Worm (Caenorhabditis elegans) whole organism, L4 larva: ENCODE data around the gene air-1.

Experiments used
- D1046.2 ChIP-seq: fragments of 200-800 bp; sonication (Bioruptor generic); IDR thresholded peaks from 2 replicates; pipeline ENCODE4 v1.3.6; 2022; ENCODE audit warnings: missing genetic modification characterization, missing compliant biosample characterization
- T26A8.4 ChIP-seq: fragments of 200-800 bp; sonication (Bioruptor generic); IDR thresholded peaks from 2 replicates; pipeline ENCODE4 v1.3.6; 2022; ENCODE audit warnings: missing genetic modification characterization, missing compliant biosample characterization
- Y105C5A.15 ChIP-seq: fragments of 200-800 bp; sonication (Bioruptor generic); IDR thresholded peaks from 2 replicates; pipeline ENCODE4 v1.3.6; 2022; ENCODE audit warnings: missing genetic modification characterization, missing compliant biosample characterization
- aha-1 ChIP-seq: fragments of 150-350 bp; peaks from one replicate; lab custom pipeline; 2014; ENCODE audit warnings: missing biosample characterization, missing genetic modification characterization
- ceh-20 ChIP-seq: fragments of 200-800 bp; sonication (Bioruptor generic); IDR thresholded peaks from 2 replicates; pipeline ENCODE4 v1.3.6; 2022; ENCODE audit warnings: missing genetic modification reagents, missing genetic modification characterization, missing compliant biosample characterization
- ceh-44 ChIP-seq: fragments of 200-800 bp; sonication (Bioruptor generic); IDR thresholded peaks from 2 replicates; pipeline ENCODE4 v1.3.6; 2022; ENCODE audit warnings: missing genetic modification reagents, missing genetic modification characterization, missing compliant biosample characterization
- ceh-82 ChIP-seq: sonication (generic microtip); optimal IDR thresholded peaks from 2 replicates; lab custom pipeline; 2017; ENCODE audit warnings: missing biosample characterization, missing genetic modification characterization
- ctbp-1 ChIP-seq: fragments of 200-800 bp; sonication (Bioruptor generic); IDR thresholded peaks from 2 replicates; pipeline ENCODE4 v1.3.6; 2022; ENCODE audit warnings: missing genetic modification reagents, missing genetic modification characterization, missing compliant biosample characterization
- daf-16 ChIP-seq, 3 experiments: sonication (generic microtip); optimal IDR thresholded peaks; 2 replicates each; lab custom pipeline; 2016 to 2017; ENCODE audit warnings: missing genetic modification characterization in 3 of 3, missing genetic modification reagents in 3 of 3, mild to moderate bottlenecking in 2 of 3, missing compliant biosample characterization in 2 of 3, missing biosample characterization in 1 of 3, moderate library complexity in 1 of 3
- daf-19 ChIP-seq: fragments of 200-800 bp; sonication (Bioruptor generic); conservative IDR thresholded peaks from 2 replicates; pipeline ENCODE4 v1.3.6; 2022; ENCODE audit warnings: missing genetic modification characterization, missing compliant biosample characterization
- dmd-6 ChIP-seq: fragments of 200-800 bp; sonication (Bioruptor generic); IDR thresholded peaks from 2 replicates; pipeline ENCODE4 v1.3.6; 2022; ENCODE audit warnings: missing genetic modification reagents, missing genetic modification characterization, missing compliant biosample characterization
- dve-1 ChIP-seq: sonication (generic microtip); optimal IDR thresholded peaks from 2 replicates; lab custom pipeline; 2017; ENCODE audit warnings: antibody characterized with exemption, mild to moderate bottlenecking, missing genetic modification characterization, missing compliant biosample characterization; ENCODE audit not compliant: insufficient read depth
- gei-8 ChIP-seq: fragments of 200-800 bp; sonication (Bioruptor generic); optimal IDR thresholded peaks from 2 replicates; lab custom pipeline; 2018; ENCODE audit warnings: mild to moderate bottlenecking, missing genetic modification characterization, missing compliant biosample characterization
- hlh-11 ChIP-seq: fragments of 200-800 bp; sonication (Bioruptor generic); optimal IDR thresholded peaks from 2 replicates; lab custom pipeline; 2018; ENCODE audit warnings: mild to moderate bottlenecking, missing genetic modification characterization, missing compliant biosample characterization
- hlh-30 ChIP-seq: sonication (generic microtip); optimal IDR thresholded peaks from 2 replicates; lab custom pipeline; 2017; ENCODE audit warnings: antibody characterized with exemption, mild to moderate bottlenecking, missing genetic modification characterization, missing compliant biosample characterization; ENCODE audit not compliant: insufficient read depth
- hmg-1.1 ChIP-seq: fragments of 200-800 bp; sonication (Bioruptor generic); IDR thresholded peaks from 2 replicates; pipeline ENCODE4 v1.3.6; 2022; ENCODE audit warnings: missing genetic modification reagents, missing genetic modification characterization, missing compliant biosample characterization
- lin-13 ChIP-seq: fragments of 150-350 bp; optimal IDR thresholded peaks from 2 replicates; lab custom pipeline; 2014; ENCODE audit warnings: missing biosample characterization, missing genetic modification reagents, missing genetic modification characterization
- lin-15B ChIP-seq: fragments of 150-350 bp; sonication (generic microtip); optimal IDR thresholded peaks from 3 replicates; lab custom pipeline; 2014; ENCODE audit warnings: missing biosample characterization, missing genetic modification characterization
- lin-38 ChIP-seq: fragments of 200-800 bp; sonication (Bioruptor generic); IDR thresholded peaks from 2 replicates; pipeline ENCODE4 v1.3.6; 2022; ENCODE audit warnings: missing genetic modification reagents, missing genetic modification characterization, missing compliant biosample characterization
- lsy-2 ChIP-seq, 2 experiments: fragments of 150-350 bp in 1 of 2; sonication (generic microtip) in 1 of 2; optimal IDR thresholded peaks; 2 replicates each; lab custom pipeline; 2014 to 2017; ENCODE audit warnings: missing biosample characterization in 2 of 2, missing genetic modification characterization in 2 of 2
- madf-9 ChIP-seq: fragments of 200-800 bp; sonication (Bioruptor generic); conservative IDR thresholded peaks from 2 replicates; pipeline ENCODE4 v1.3.6; 2022; ENCODE audit warnings: missing genetic modification reagents, missing genetic modification characterization, missing compliant biosample characterization
- mxl-3 ChIP-seq: fragments of 200-800 bp; sonication (Bioruptor generic); optimal IDR thresholded peaks from 2 replicates; lab custom pipeline; 2018; ENCODE audit warnings: mild to moderate bottlenecking, missing genetic modification characterization, missing compliant biosample characterization
- nhr-28 ChIP-seq: fragments of 150-350 bp; optimal IDR thresholded peaks from 2 replicates; lab custom pipeline; 2014; ENCODE audit warnings: missing biosample characterization, missing genetic modification characterization
- nhr-41 ChIP-seq: fragments of 200-800 bp; sonication (Bioruptor generic); IDR thresholded peaks from 2 replicates; pipeline ENCODE4 v1.3.6; 2022; ENCODE audit warnings: missing genetic modification reagents, missing genetic modification characterization, missing compliant biosample characterization
- nhr-48 ChIP-seq: sonication (generic microtip); optimal IDR thresholded peaks from 2 replicates; lab custom pipeline; 2016; ENCODE audit warnings: mild to moderate bottlenecking, missing genetic modification characterization, missing compliant biosample characterization
- nhr-6 ChIP-seq: fragments of 150-350 bp; optimal IDR thresholded peaks from 2 replicates; lab custom pipeline; 2014; ENCODE audit warnings: missing biosample characterization, missing genetic modification characterization
- php-3 ChIP-seq: fragments of 200-800 bp; sonication (Bioruptor generic); IDR thresholded peaks from 2 replicates; pipeline ENCODE4 v1.3.6; 2022; ENCODE audit warnings: missing genetic modification reagents, missing genetic modification characterization, missing compliant biosample characterization
- sdz-12 ChIP-seq: fragments of 200-800 bp; sonication (Bioruptor generic); optimal IDR thresholded peaks from 2 replicates; lab custom pipeline; 2018; ENCODE audit warnings: mild to moderate bottlenecking, missing genetic modification characterization, missing compliant biosample characterization
- set-16 ChIP-seq: fragments of 200-800 bp; sonication (Bioruptor generic); IDR thresholded peaks from 2 replicates; pipeline ENCODE4 v1.3.6; 2022; ENCODE audit warnings: missing genetic modification reagents, missing genetic modification characterization, missing compliant biosample characterization
- unc-130 ChIP-seq: sonication (generic microtip); optimal IDR thresholded peaks from 2 replicates; lab custom pipeline; 2016; ENCODE audit warnings: missing genetic modification reagents, missing genetic modification characterization, missing compliant biosample characterization
- unc-62 ChIP-seq, 3 experiments: fragments of 150-350 bp in 1 of 3; sonication (generic microtip); optimal IDR thresholded peaks in 2 of 3; peaks in 1 of 3; 1 replicate in 1 of 3; 2 replicates in 2 of 3; lab custom pipeline; 2014 to 2017; ENCODE audit warnings: missing biosample characterization in 3 of 3, missing genetic modification characterization in 3 of 3, missing genetic modification reagents in 3 of 3, missing genotype in 1 of 3
- ztf-11 ChIP-seq: fragments of 150-350 bp; optimal IDR thresholded peaks from 2 replicates; lab custom pipeline; 2014; ENCODE audit warnings: missing biosample characterization, missing genetic modification characterization

Gene air-1

ce11 chrV:8178914-8179542, 42.3 kb upstream of the air-1 start, which contains the start of gene srp-7:
srp-7 (plus strand) TSS chrV:8179126.
- no peak for TF ChIP-seq gei-8 (GFP tag; lab: Kevin White, UChicago)
- TF ChIP-seq daf-16 (GFP tag; optimal IDR thresholded peaks at IDR 0.05; lab: Kevin White, UChicago) = no peak
- TF ChIP-seq daf-16 (tag; optimal IDR thresholded peaks at IDR 0.05; lab: Kevin White, UChicago) = peak; percentile 89
- peak; percentile 51; the same call in 1 of the 2 replicates for TF ChIP-seq hmg-1.1 (GFP tag; lab: Robert Waterston, UW)
- TF ChIP-seq nhr-28 = peak; percentile 12
- peak; percentile 48 for TF ChIP-seq lin-13 (GFP tag; lab: Kevin White, UChicago)
- no peak for TF ChIP-seq set-16 (GFP tag; lab: Robert Waterston, UW)
- TF ChIP-seq php-3 = 0 out of 2 replicates have a peak, but pooled peaks have one; percentile 8
- TF ChIP-seq dmd-6 (GFP tag; lab: Robert Waterston, UW) = peak; percentile 47; the same call in 1 of the 2 replicates
- peak; percentile 0 for TF ChIP-seq hlh-30 (tag; lab: Kevin White, UChicago)
- 0 out of 2 replicates have a peak, but pooled peaks have one; percentile 15 for TF ChIP-seq ceh-20 (GFP tag; lab: Robert Waterston, UW)
- TF ChIP-seq ztf-11 (tag; lab: Kevin White, UChicago) = no peak
- TF ChIP-seq D1046.2 (GFP tag; lab: Robert Waterston, UW) = 0 out of 2 replicates have a peak, but pooled peaks have one; percentile 66
- peak; percentile 62; the same call in 1 of the 2 replicates for TF ChIP-seq ceh-44 (GFP tag; lab: Robert Waterston, UW)
- no peak for TF ChIP-seq Y105C5A.15 (GFP tag; lab: Robert Waterston, UW)
- 0 out of 2 replicates have a peak, but pooled peaks have one; percentile 25 for TF ChIP-seq madf-9
- TF ChIP-seq mxl-3 (GFP tag; lab: Kevin White, UChicago) = peak; percentile 5
- peak; percentile 64 for TF ChIP-seq dve-1 (tag; lab: Kevin White, UChicago)
- no peak for TF ChIP-seq ctbp-1
- no peak for TF ChIP-seq lin-15B
- TF ChIP-seq nhr-6 (tag; lab: Kevin White, UChicago) = peak; percentile 62
- TF ChIP-seq lin-38 (GFP tag; lab: Robert Waterston, UW) = peak; percentile 89
- peak; percentile 35 for TF ChIP-seq hlh-11 (tag; lab: Kevin White, UChicago)
- peak in 1 of 2 experiments; percentile 36 for TF ChIP-seq lsy-2 (tag; optimal IDR thresholded peaks at IDR 0.05; lab: Kevin White, UChicago)
- TF ChIP-seq, all 104 proteins: peak for 17

- peak; percentile 68 for TF ChIP-seq lin-38 (GFP tag; lab: Robert Waterston, UW)
Measured at ce11 chrV:8180745-8181144, 40.5 kb upstream of the air-1 start.

ce11 chrV:8183384-8183783, 37.9 kb upstream of the air-1 start, which contains the start of gene srp-8:
srp-8 (plus strand) TSS chrV:8183684.
- TF ChIP-seq daf-19 (no peak), sdz-12 (GFP tag; lab: Kevin White, UChicago) (no peak), aha-1 (tag; lab: Kevin White, UChicago) (no peak), ceh-82 (tag; lab: Kevin White, UChicago) (no peak), unc-130 (GFP tag; lab: Kevin White, UChicago) (no peak), ctbp-1 (no peak)

ce11 chrV:8185737-8186136, 35.6 kb upstream of the air-1 start, which contains the start of gene F20D6.2:
F20D6.2 (plus strand) TSS chrV:8186037.
- TF ChIP-seq nhr-41 (GFP tag; lab: Robert Waterston, UW) (no peak), nhr-48 (no peak), T26A8.4 (GFP tag; lab: Robert Waterston, UW) (no peak), aha-1 (tag; lab: Kevin White, UChicago) (peak; percentile 68), unc-62 (GFP tag; optimal IDR thresholded peaks at IDR 0.05 in 1 of 2; lab: Kevin White, UChicago) (peak in 1 of 2 experiments; percentile 1), unc-62 (tag; optimal IDR thresholded peaks at IDR 0.05; lab: Kevin White, UChicago) (no peak)
- TF ChIP-seq, all 104 proteins: peak for 2
